Worm (Caenorhabditis elegans): ENCODE data around the gene spas-1.

- no peak for TF ChIP-seq hpl-2 (GFP tag; optimal IDR thresholded peaks at IDR 0.05)
- TF ChIP-seq nhr-11 (tag; optimal IDR thresholded peaks at IDR 0.05): no peak
- no peak for TF ChIP-seq ama-1 (optimal IDR thresholded peaks at IDR 0.05)
Observed at ce11 chrV:9220444-9220843, 44.9 kb downstream of the spas-1 start.

All from whole organism, L1 larva.